Fruit fly (Drosophila melanogaster) whole organism, embryonic: ENCODE data around the gene tex.
A peak's percentile ranks its signal among the peaks of the same experiment; 100 is the strongest.

Source experiments
- CG10959 ChIP-seq: fragments of 200-800 bp; sonication (Bioruptor generic); IDR thresholded peaks from 2 replicates; pipeline ENCODE4 v1.3.6; 2022; ENCODE audit warnings: missing biosample characterization, missing genetic modification characterization
- CG11695 ChIP-seq: fragments of 200-800 bp; sonication (Bioruptor generic); IDR thresholded peaks from 3 replicates; pipeline ENCODE4 v1.3.6; 2022; ENCODE audit warnings: missing biosample characterization, missing genetic modification characterization
- CG13775 ChIP-seq: fragments of 200-800 bp; sonication (Bioruptor generic); optimal IDR thresholded peaks from 3 replicates; lab custom pipeline; 2017; ENCODE audit warnings: missing biosample characterization, mild to moderate bottlenecking, missing genetic modification characterization
- CG14860 ChIP-seq: fragments of 200-800 bp; sonication (Bioruptor generic); IDR thresholded peaks from 3 replicates; pipeline ENCODE4 v1.3.6; 2022; ENCODE audit warnings: missing biosample characterization, missing genetic modification characterization; ENCODE audit not compliant: partially characterized antibody
- CG16815 ChIP-seq: fragments of 200-800 bp; sonication (Bioruptor generic); optimal IDR thresholded peaks from 3 replicates; lab custom pipeline; 2017; ENCODE audit warnings: missing biosample characterization, mild to moderate bottlenecking, missing genetic modification characterization
- CG17829 ChIP-seq: fragments of 200-800 bp; optimal IDR thresholded peaks from 2 replicates; lab custom pipeline; 2019; ENCODE audit warnings: missing biosample characterization, mild to moderate bottlenecking, missing genetic modification characterization, moderate library complexity
- CG1792 ChIP-seq: fragments of 200-800 bp; sonication (Bioruptor generic); optimal IDR thresholded peaks from 2 replicates; lab custom pipeline; 2016; ENCODE audit warnings: missing biosample characterization, missing genetic modification characterization
- CG18262 ChIP-seq: fragments of 200-800 bp; optimal IDR thresholded peaks from 3 replicates; lab custom pipeline; 2019; ENCODE audit warnings: missing biosample characterization, mild to moderate bottlenecking, missing genetic modification characterization, moderate library complexity
- CG1832 ChIP-seq: fragments of 200-800 bp; sonication (Bioruptor generic); optimal IDR thresholded peaks from 2 replicates; lab custom pipeline; 2017; ENCODE audit warnings: missing biosample characterization, mild to moderate bottlenecking, missing genetic modification characterization, inconsistent platforms
- CG2712 ChIP-seq: fragments of 200-800 bp; optimal IDR thresholded peaks from 3 replicates; lab custom pipeline; 2019; ENCODE audit warnings: missing biosample characterization, mild to moderate bottlenecking, missing genetic modification characterization, moderate library complexity
- CG33557 ChIP-seq: fragments of 200-800 bp; sonication (Bioruptor generic); optimal IDR thresholded peaks from 2 replicates; lab custom pipeline; 2019; ENCODE audit warnings: missing biosample characterization, mild to moderate bottlenecking, missing genetic modification characterization, moderate library complexity
- CG3838 ChIP-seq: fragments of 200-800 bp; sonication (Bioruptor generic); optimal IDR thresholded peaks from 3 replicates; lab custom pipeline; 2016; ENCODE audit warnings: missing biosample characterization, missing genetic modification characterization
- CG4404 ChIP-seq: fragments of 200-800 bp; sonication (Bioruptor generic); IDR thresholded peaks from 2 replicates; pipeline ENCODE4 v1.3.6; 2022; ENCODE audit warnings: missing biosample characterization, missing genetic modification characterization
- CG5245 ChIP-seq: fragments of 200-800 bp; sonication (Bioruptor generic); optimal IDR thresholded peaks from 3 replicates; lab custom pipeline; 2016; ENCODE audit warnings: missing biosample characterization, missing genetic modification characterization
- CG6791 ChIP-seq: fragments of 200-800 bp; sonication (Bioruptor generic); IDR thresholded peaks from 3 replicates; pipeline ENCODE4 v1.3.6; 2022; ENCODE audit warnings: missing biosample characterization, missing genetic modification characterization; ENCODE audit not compliant: partially characterized antibody
- CG7556 ChIP-seq: fragments of 200-800 bp; sonication (Bioruptor generic); optimal IDR thresholded peaks from 2 replicates; lab custom pipeline; 2017; ENCODE audit warnings: missing biosample characterization, mild to moderate bottlenecking, missing genetic modification characterization
- CG9727 ChIP-seq: fragments of 200-800 bp; sonication (Bioruptor generic); optimal IDR thresholded peaks from 3 replicates; lab custom pipeline; 2017; ENCODE audit warnings: missing biosample characterization, mild to moderate bottlenecking, missing genetic modification characterization
- CTCF ChIP-seq: fragments of 200-800 bp; sonication (Bioruptor generic); optimal IDR thresholded peaks from 2 replicates; lab custom pipeline; 2017; ENCODE audit warnings: missing biosample characterization, mild to moderate bottlenecking, missing genetic modification characterization, moderate library complexity
- Ets65A ChIP-seq: fragments of 200-800 bp; sonication (Bioruptor generic); peaks from one replicate; lab custom pipeline; 2016; ENCODE audit warnings: missing biosample characterization, missing genetic modification characterization
- Hsf ChIP-seq: fragments of 200-800 bp; sonication (Bioruptor generic); optimal IDR thresholded peaks from 3 replicates; lab custom pipeline; 2016; ENCODE audit warnings: missing biosample characterization, missing genetic modification characterization
- Kr ChIP-seq: fragments of 200-800 bp; sonication (Bioruptor generic); optimal IDR thresholded peaks from 2 replicates; lab custom pipeline; 2017; ENCODE audit warnings: missing biosample characterization, mild to moderate bottlenecking, missing genetic modification characterization
- Lpt ChIP-seq: fragments of >200 bp; optimal IDR thresholded peaks from 2 replicates; lab custom pipeline; 2018; ENCODE audit warnings: missing biosample characterization, missing genetic modification characterization
- Pdp1 ChIP-seq, 2 experiments: fragments of 200-800 bp; sonication (Bioruptor generic); optimal IDR thresholded peaks; 3 replicates each; lab custom pipeline; 2016; ENCODE audit warnings: missing biosample characterization in 2 of 2, missing genetic modification characterization in 2 of 2, mild to moderate bottlenecking in 1 of 2, moderate library complexity in 1 of 2
- Ptx1 ChIP-seq: fragments of 200-800 bp; sonication (Bioruptor generic); IDR thresholded peaks from 2 replicates; pipeline ENCODE4 v1.3.6; 2022; ENCODE audit warnings: missing biosample characterization, missing genetic modification characterization
- Scr ChIP-seq: fragments of 200-800 bp; sonication (Bioruptor generic); IDR thresholded peaks from 2 replicates; pipeline ENCODE4 v1.3.6; 2022; ENCODE audit warnings: missing biosample characterization, missing genetic modification characterization; ENCODE audit not compliant: partially characterized antibody
- Xrp1 ChIP-seq: fragments of 200-800 bp; sonication (Bioruptor generic); IDR thresholded peaks from 2 replicates; pipeline ENCODE4 v1.3.6; 2022; ENCODE audit warnings: missing biosample characterization, missing genetic modification characterization
- aop ChIP-seq: fragments of 200-800 bp; sonication (Bioruptor generic); IDR thresholded peaks from 2 replicates; pipeline ENCODE4 v1.3.6; 2022; ENCODE audit warnings: missing biosample characterization, missing genetic modification characterization
- ase ChIP-seq: fragments of 200-800 bp; sonication (Bioruptor generic); IDR thresholded peaks from 3 replicates; pipeline ENCODE4 v1.3.6; 2022; ENCODE audit warnings: missing biosample characterization, missing genetic modification characterization
- az2 ChIP-seq: fragments of 200-800 bp; sonication (Bioruptor generic); optimal IDR thresholded peaks from 3 replicates; lab custom pipeline; 2016; ENCODE audit warnings: missing biosample characterization, missing genetic modification characterization
- caup ChIP-seq: fragments of 200-800 bp; sonication (Bioruptor generic); optimal IDR thresholded peaks from 3 replicates; lab custom pipeline; 2017; ENCODE audit warnings: missing biosample characterization, mild to moderate bottlenecking, missing genetic modification characterization, moderate library complexity; ENCODE audit not compliant: severe bottlenecking
- ci ChIP-seq: fragments of 200-800 bp; sonication (Bioruptor generic); IDR thresholded peaks from 3 replicates; pipeline ENCODE4 v1.3.6; 2022; ENCODE audit warnings: missing biosample characterization, missing genetic modification characterization
- crp ChIP-seq, 2 experiments: fragments of 200-800 bp; sonication (Bioruptor generic); optimal IDR thresholded peaks; 2 replicates in 1 of 2; 3 replicates in 1 of 2; lab custom pipeline; 2017; ENCODE audit warnings: missing biosample characterization in 2 of 2, missing genetic modification characterization in 2 of 2, mild to moderate bottlenecking in 1 of 2, moderate library complexity in 1 of 2
- dmrt11E ChIP-seq: fragments of 200-800 bp; sonication (Bioruptor generic); optimal IDR thresholded peaks from 3 replicates; lab custom pipeline; 2018; ENCODE audit warnings: missing biosample characterization, mild to moderate bottlenecking, missing genetic modification characterization, moderate library complexity
- esg ChIP-seq: fragments of 200-800 bp; sonication (Bioruptor generic); conservative IDR thresholded peaks from 2 replicates; pipeline ENCODE4 v1.3.6; 2022; ENCODE audit warnings: missing biosample characterization, missing genetic modification characterization
- gem ChIP-seq: fragments of 200-800 bp; sonication (Bioruptor generic); optimal IDR thresholded peaks from 2 replicates; lab custom pipeline; 2019; ENCODE audit warnings: missing biosample characterization, mild to moderate bottlenecking, missing genetic modification characterization, moderate library complexity
- ham ChIP-seq: fragments of 200-800 bp; sonication (Bioruptor generic); IDR thresholded peaks from 2 replicates; pipeline ENCODE4 v1.3.6; 2022; ENCODE audit warnings: missing biosample characterization, missing genetic modification characterization
- hb ChIP-seq: fragments of 200-800 bp; sonication (Bioruptor generic); IDR thresholded peaks from 3 replicates; pipeline ENCODE4 v1.3.6; 2022; ENCODE audit warnings: missing biosample characterization, missing genetic modification characterization; ENCODE audit not compliant: partially characterized antibody
- jigr1 ChIP-seq: fragments of 200-800 bp; sonication (Bioruptor generic); IDR thresholded peaks from 3 replicates; pipeline ENCODE4 v1.3.6; 2022; ENCODE audit warnings: missing biosample characterization, missing genetic modification characterization
- ken ChIP-seq: fragments of 200-800 bp; sonication (Bioruptor generic); IDR thresholded peaks from 3 replicates; pipeline ENCODE4 v1.3.6; 2022; ENCODE audit warnings: missing biosample characterization, missing genetic modification characterization
- lola ChIP-seq, 3 experiments: fragments of >200 bp in 2 of 3; fragments of 200-800 bp in 1 of 3; sonication (Bioruptor generic) in 1 of 3; optimal IDR thresholded peaks; 2 replicates each; lab custom pipeline; 2017 to 2019; ENCODE audit warnings: missing biosample characterization in 3 of 3, missing genetic modification characterization in 3 of 3, mild to moderate bottlenecking in 1 of 3, moderate library complexity in 1 of 3
- luna ChIP-seq: fragments of 200-800 bp; sonication (Bioruptor generic); optimal IDR thresholded peaks from 2 replicates; lab custom pipeline; 2016; ENCODE audit warnings: missing biosample characterization, missing genetic modification characterization
- nmo ChIP-seq: fragments of 200-800 bp; sonication (Bioruptor generic); optimal IDR thresholded peaks from 2 replicates; lab custom pipeline; 2018; ENCODE audit warnings: missing biosample characterization, mild to moderate bottlenecking, missing genetic modification characterization, moderate library complexity
- prd ChIP-seq, 3 experiments: fragments of >200 bp in 2 of 3; fragments of 200-800 bp in 1 of 3; sonication (Bioruptor generic) in 1 of 3; optimal IDR thresholded peaks in 2 of 3; IDR thresholded peaks in 1 of 3; 2 replicates in 2 of 3; 3 replicates in 1 of 3; pipeline versions ENCODE4 v1.3.6 to Lab custom; 2017 to 2022; ENCODE audit warnings: missing biosample characterization in 1 of 3, missing genetic modification characterization in 1 of 3
- row ChIP-seq: fragments of 200-800 bp; sonication (Bioruptor generic); IDR thresholded peaks from 3 replicates; pipeline ENCODE4 v1.3.6; 2022; ENCODE audit warnings: missing biosample characterization, missing genetic modification characterization
- sens ChIP-seq: fragments of 200-800 bp; sonication (Bioruptor generic); peaks from one replicate; lab custom pipeline; 2016; ENCODE audit warnings: missing biosample characterization, missing genetic modification characterization
- sob ChIP-seq: fragments of 200-800 bp; sonication (Bioruptor generic); IDR thresholded peaks from 2 replicates; pipeline ENCODE4 v1.3.6; 2022; ENCODE audit warnings: missing biosample characterization, missing genetic modification characterization
- stc ChIP-seq: fragments of 200-800 bp; sonication (Bioruptor generic); IDR thresholded peaks from 2 replicates; pipeline ENCODE4 v1.3.6; 2022; ENCODE audit warnings: missing biosample characterization, missing genetic modification characterization
- unpg ChIP-seq: fragments of 200-800 bp; sonication (Bioruptor generic); optimal IDR thresholded peaks from 3 replicates; lab custom pipeline; 2018; ENCODE audit warnings: missing biosample characterization, mild to moderate bottlenecking, missing genetic modification characterization, moderate library complexity
- z ChIP-seq: fragments of 200-800 bp; sonication (Bioruptor generic); IDR thresholded peaks from 3 replicates; pipeline ENCODE4 v1.3.6; 2022; ENCODE audit warnings: missing biosample characterization, missing genetic modification characterization
- zf30C ChIP-seq: fragments of 200-800 bp; sonication (Bioruptor generic); optimal IDR thresholded peaks from 3 replicates; lab custom pipeline; 2018; ENCODE audit warnings: missing biosample characterization, mild to moderate bottlenecking, missing genetic modification characterization

tex gene

DNA sequence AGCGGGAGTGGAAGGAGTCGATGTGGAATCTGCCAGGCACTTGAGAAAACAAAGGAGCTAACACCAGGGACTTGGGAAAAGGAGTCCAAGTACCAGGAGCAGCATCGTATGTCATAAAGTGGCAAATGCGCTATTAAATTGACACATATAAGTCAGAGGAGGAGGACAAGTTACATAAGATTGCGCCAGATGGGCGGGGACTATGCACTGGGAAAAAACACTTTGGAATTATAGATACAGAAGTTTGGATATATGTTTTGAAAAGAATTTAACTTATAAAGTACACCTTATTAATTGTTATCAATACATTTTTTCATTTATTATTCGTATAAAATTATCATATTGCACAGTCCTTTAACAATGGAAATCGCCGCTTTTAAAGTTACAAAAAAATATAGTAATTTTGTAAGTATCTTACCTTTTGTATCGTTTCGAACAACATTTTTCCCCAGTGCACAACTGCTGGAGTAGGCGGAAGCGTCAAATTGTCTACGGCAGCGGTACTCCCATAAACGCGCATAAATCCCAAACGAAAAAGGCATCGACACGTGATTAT is 27.6 kb upstream of the tex start:
- no peak for TF ChIP-seq CG1832
- TF ChIP-seq CG17829, result peak; percentile 48
- TF ChIP-seq ase (GFP tag; lab: Robert Waterston, UW), result no peak
- peak; percentile 79 for TF ChIP-seq sens
- TF ChIP-seq CTCF, result no peak
- no peak for TF ChIP-seq caup (GFP tag; lab: Kevin White, UChicago)
- TF ChIP-seq CG2712 (tag; lab: Kevin White, UChicago), result peak; percentile 55
- no peak for TF ChIP-seq ci (GFP tag; lab: Robert Waterston, UW)
- no peak for TF ChIP-seq gem (tag; lab: Kevin White, UChicago)
- TF ChIP-seq crp (GFP tag; optimal IDR thresholded peaks at IDR 0.05; lab: Kevin White, UChicago), result no peak
- TF ChIP-seq Ptx1 (GFP tag; lab: Robert Waterston, UW), result no peak
- TF ChIP-seq Hsf (GFP tag; lab: Kevin White, UChicago), result no peak
- no peak for TF ChIP-seq CG14860 (GFP tag; lab: Robert Waterston, UW)
- TF ChIP-seq ken, result no peak
- TF ChIP-seq hb (GFP tag; lab: Robert Waterston, UW), result no peak
- no peak for TF ChIP-seq sob (GFP tag; lab: Robert Waterston, UW)
- TF ChIP-seq Lpt, result no peak
- TF ChIP-seq esg (GFP tag; lab: Robert Waterston, UW), result no peak
- no peak for TF ChIP-seq ham (GFP tag; lab: Robert Waterston, UW)
- TF ChIP-seq row (GFP tag; lab: Robert Waterston, UW), result peak; percentile 30; the same call in 1 of the 3 replicates
- peak; percentile 22 for TF ChIP-seq CG7556 (GFP tag; lab: Kevin White, UChicago)
- peak; percentile 13 for TF ChIP-seq CG13775
- TF ChIP-seq Scr (GFP tag; lab: Robert Waterston, UW), result no peak
- peak; percentile 41 for TF ChIP-seq nmo (GFP tag; lab: Kevin White, UChicago)
- TF ChIP-seq CG6791 (GFP tag; lab: Robert Waterston, UW), result no peak
- TF ChIP-seq CG10959 (GFP tag; lab: Robert Waterston, UW), result no peak
- TF ChIP-seq CG11695 (GFP tag; lab: Robert Waterston, UW), result no peak
- peak; percentile 39 for TF ChIP-seq CG4404 (GFP tag; lab: Robert Waterston, UW)
- TF ChIP-seq Pdp1 (GFP tag; optimal IDR thresholded peaks at IDR 0.05; lab: Kevin White, UChicago), result peak in 1 of 2 experiments; percentile 51
- TF ChIP-seq az2, result no peak
- no peak for TF ChIP-seq CG5245
- peak; percentile 62 for TF ChIP-seq CG9727
- TF ChIP-seq lola (GFP tag; optimal IDR thresholded peaks at IDR 0.05; lab: Kevin White, UChicago), result peak in 1 of 3 experiments; percentile 61
- peak; percentile 51 for TF ChIP-seq CG18262 (tag; lab: Kevin White, UChicago)
- no peak for TF ChIP-seq jigr1 (GFP tag; lab: Robert Waterston, UW)
- peak; percentile 9 for TF ChIP-seq Ets65A (GFP tag; lab: Kevin White, UChicago)
- TF ChIP-seq prd (optimal IDR thresholded peaks at IDR 0.05; lab: Kevin White, UChicago), result no peak
- TF ChIP-seq prd (GFP tag; IDR thresholded peaks at IDR 0.05; lab: Robert Waterston, UW), result 0 out of 3 replicates have a peak, but pooled peaks have one; percentile 19
- no peak for TF ChIP-seq aop (GFP tag; lab: Robert Waterston, UW)
- peak; percentile 47 for TF ChIP-seq CG33557
- TF ChIP-seq stc (GFP tag; lab: Robert Waterston, UW), result no peak
- TF ChIP-seq Kr, result peak; percentile 39
- TF ChIP-seq CG16815, result peak; percentile 33
- TF ChIP-seq CG1792 (GFP tag; lab: Kevin White, UChicago), result no peak
- no peak for TF ChIP-seq luna
- no peak for TF ChIP-seq unpg (GFP tag; lab: Kevin White, UChicago)
- no peak for TF ChIP-seq CG3838 (GFP tag; lab: Kevin White, UChicago)
- peak; percentile 74 for TF ChIP-seq zf30C (GFP tag; lab: Kevin White, UChicago)
- TF ChIP-seq Xrp1 (GFP tag; lab: Robert Waterston, UW), result no peak; the same call in 1 of the 2 replicates
- peak; percentile 65 for TF ChIP-seq dmrt11E (tag; lab: Kevin White, UChicago)
- no peak for TF ChIP-seq z
